Fruit fly (Drosophila melanogaster): ENCODE results near the gene CG10252.

CG10252 gene

DNA sequence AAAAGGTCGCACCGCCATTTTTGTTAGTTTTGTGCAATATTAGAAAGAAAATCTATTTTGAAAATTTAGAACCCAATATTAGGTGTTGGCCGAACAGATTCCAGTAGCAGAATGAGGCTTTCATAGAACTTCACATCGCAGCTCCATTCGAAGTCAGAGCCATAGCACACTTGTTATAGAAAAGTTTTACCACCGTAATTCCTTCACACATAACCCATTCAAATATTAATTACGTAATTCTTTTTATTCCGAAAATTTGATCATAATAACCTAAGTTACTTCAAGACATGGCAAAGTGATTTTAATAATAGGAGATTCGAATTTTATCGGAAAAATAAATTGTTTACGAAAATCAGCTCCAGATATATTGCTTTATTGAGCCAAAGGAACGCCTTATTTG lies at the start of gene CG10252:
Gene CG10252 (minus strand): TSS at position 101 of the 400 bp plus-strand sequence.
- no peak for TF ChIP-seq psq (optimal IDR thresholded peaks at IDR 0.05)
- TF ChIP-seq usp (GFP tag; optimal IDR thresholded peaks at IDR 0.05) = no peak
- TF ChIP-seq Dll (optimal IDR thresholded peaks at IDR 0.05) = no peak
- no peak for TF ChIP-seq EcR (GFP tag; optimal IDR thresholded peaks at IDR 0.05)
- no peak for TF ChIP-seq CG8478 (optimal IDR thresholded peaks at IDR 0.05)
- no peak for TF ChIP-seq pan (optimal IDR thresholded peaks at IDR 0.05)

DNA sequence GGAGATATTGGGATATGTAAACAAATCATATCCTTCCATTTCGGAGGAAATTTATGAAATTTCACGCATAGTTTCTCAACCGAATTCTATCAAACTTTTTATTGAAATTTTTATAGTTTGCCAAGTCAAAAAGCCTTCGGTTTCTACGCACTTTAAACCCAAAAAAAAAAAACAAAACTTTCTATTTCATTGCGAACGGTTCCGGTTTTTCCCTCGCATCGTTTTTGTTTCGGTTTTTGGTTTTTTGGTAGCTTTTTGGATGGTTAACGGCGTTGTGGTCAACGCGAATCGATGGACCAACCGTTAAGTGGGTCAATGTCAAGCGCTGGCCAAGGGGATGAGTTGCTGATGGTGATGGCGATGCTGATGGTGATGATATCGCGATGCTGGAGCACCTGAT lies 44.9 kb upstream of the CG10252 start:
- no peak for TF ChIP-seq CG8478 (optimal IDR thresholded peaks at IDR 0.05)
- TF ChIP-seq EcR (GFP tag; optimal IDR thresholded peaks at IDR 0.05) = no peak
- no peak for TF ChIP-seq pan (optimal IDR thresholded peaks at IDR 0.05)
- no peak for TF ChIP-seq usp (GFP tag; optimal IDR thresholded peaks at IDR 0.05)
- no peak for TF ChIP-seq psq (optimal IDR thresholded peaks at IDR 0.05)
- no peak for TF ChIP-seq Dll (optimal IDR thresholded peaks at IDR 0.05)

dm6 chr3R:23737676-23738574 lies 41.9 kb upstream of the CG10252 start:
- no peak for TF ChIP-seq Dll (optimal IDR thresholded peaks at IDR 0.05)
- TF ChIP-seq CG8478 (optimal IDR thresholded peaks at IDR 0.05) = no peak
- no peak for TF ChIP-seq EcR (GFP tag; optimal IDR thresholded peaks at IDR 0.05)
- no peak for TF ChIP-seq pan (optimal IDR thresholded peaks at IDR 0.05)
- no peak for TF ChIP-seq usp (GFP tag; optimal IDR thresholded peaks at IDR 0.05)
- no peak for TF ChIP-seq psq (optimal IDR thresholded peaks at IDR 0.05)

- no peak for TF ChIP-seq Dll (optimal IDR thresholded peaks at IDR 0.05)
- TF ChIP-seq pan (optimal IDR thresholded peaks at IDR 0.05) = no peak
- no peak for TF ChIP-seq usp (GFP tag; optimal IDR thresholded peaks at IDR 0.05)
- no peak for TF ChIP-seq EcR (GFP tag; optimal IDR thresholded peaks at IDR 0.05)
- TF ChIP-seq CG8478 (optimal IDR thresholded peaks at IDR 0.05) = no peak
- TF ChIP-seq psq (optimal IDR thresholded peaks at IDR 0.05) = no peak
Observed at dm6 chr3R:23736365-23736764, 40.3 kb upstream of the CG10252 start.

dm6 chr3R:23735648-23736047 lies 39.6 kb upstream of the CG10252 start:
- TF ChIP-seq psq (optimal IDR thresholded peaks at IDR 0.05) (no peak), CG8478 (optimal IDR thresholded peaks at IDR 0.05) (no peak), pan (optimal IDR thresholded peaks at IDR 0.05) (no peak), EcR (GFP tag; optimal IDR thresholded peaks at IDR 0.05) (no peak), usp (GFP tag; optimal IDR thresholded peaks at IDR 0.05) (no peak), Dll (optimal IDR thresholded peaks at IDR 0.05) (no peak)

DNA sequence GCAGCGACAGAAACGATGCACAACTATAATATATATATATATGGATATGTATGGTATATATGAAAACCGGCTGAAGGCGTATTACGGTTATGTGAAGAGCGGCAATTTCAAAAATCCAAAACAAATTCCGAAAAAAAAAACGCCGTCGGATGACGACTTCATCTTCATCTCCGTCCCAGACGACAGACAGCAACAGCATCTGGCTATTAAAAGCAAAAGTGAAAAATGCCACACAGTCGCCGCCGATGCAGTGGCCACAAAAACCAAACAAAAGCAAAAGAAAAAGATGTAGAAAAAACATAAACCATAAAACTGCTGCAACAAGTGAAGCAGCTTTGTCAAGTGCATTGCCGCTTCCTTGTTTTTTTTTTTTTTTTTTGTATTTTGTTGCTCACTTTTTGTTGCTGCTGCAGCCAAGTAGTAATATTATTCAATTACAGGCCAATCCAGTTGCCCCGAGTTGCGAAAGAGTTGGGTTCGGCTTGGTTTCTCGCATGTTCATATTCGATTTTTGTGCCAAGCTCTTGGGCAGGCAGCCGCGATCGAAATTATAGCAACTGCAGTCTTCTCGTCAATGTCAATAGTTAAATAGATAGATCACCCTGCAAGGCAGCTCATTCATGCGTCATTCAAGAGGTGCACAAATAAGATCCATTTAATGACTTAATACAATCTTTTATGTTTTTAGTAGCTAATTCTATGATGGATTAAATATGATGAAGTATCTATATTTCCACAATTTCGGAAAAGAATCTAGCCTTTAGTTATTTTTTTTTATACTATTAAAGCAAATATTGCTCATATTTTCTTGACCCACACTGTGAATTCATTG lies 38.7 kb upstream of the CG10252 start:
- no peak for TF ChIP-seq Dll (optimal IDR thresholded peaks at IDR 0.05)
- no peak for TF ChIP-seq psq (optimal IDR thresholded peaks at IDR 0.05)
- no peak for TF ChIP-seq pan (optimal IDR thresholded peaks at IDR 0.05)
- TF ChIP-seq usp (GFP tag; optimal IDR thresholded peaks at IDR 0.05) = no peak
- TF ChIP-seq CG8478 (optimal IDR thresholded peaks at IDR 0.05) = no peak
- no peak for TF ChIP-seq EcR (GFP tag; optimal IDR thresholded peaks at IDR 0.05)

DNA sequence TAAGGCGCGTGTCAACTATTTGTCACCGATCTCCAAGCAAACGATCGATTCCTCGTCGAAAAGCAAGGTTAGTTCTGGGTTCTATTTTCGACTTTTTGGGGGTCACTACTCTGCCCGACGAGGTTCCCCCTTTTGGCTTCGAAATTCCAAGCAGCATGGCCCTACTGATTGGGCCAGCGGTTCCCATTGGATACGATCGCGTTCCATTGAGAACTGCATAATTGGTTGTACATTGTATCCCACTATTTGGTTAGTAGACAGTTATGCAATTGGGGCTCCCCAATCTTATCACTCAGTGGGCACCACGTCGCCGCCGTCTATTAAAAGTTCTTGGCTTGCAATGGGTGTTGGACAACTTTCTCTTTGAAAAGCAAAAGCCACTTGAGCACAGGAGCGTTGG lies 37.7 kb upstream of the CG10252 start:
- TF ChIP-seq pan (optimal IDR thresholded peaks at IDR 0.05) (no peak), CG8478 (optimal IDR thresholded peaks at IDR 0.05) (no peak), psq (optimal IDR thresholded peaks at IDR 0.05) (no peak), usp (GFP tag; optimal IDR thresholded peaks at IDR 0.05) (no peak), Dll (optimal IDR thresholded peaks at IDR 0.05) (no peak), EcR (GFP tag; optimal IDR thresholded peaks at IDR 0.05) (no peak)

- TF ChIP-seq EcR (GFP tag; optimal IDR thresholded peaks at IDR 0.05) (no peak), Dll (optimal IDR thresholded peaks at IDR 0.05) (no peak), pan (optimal IDR thresholded peaks at IDR 0.05) (no peak), psq (optimal IDR thresholded peaks at IDR 0.05) (no peak), CG8478 (optimal IDR thresholded peaks at IDR 0.05) (no peak), usp (GFP tag; optimal IDR thresholded peaks at IDR 0.05) (no peak)
Observed at dm6 chr3R:23732990-23733512, 37.0 kb upstream of the CG10252 start, which contains the start of the genes Hmgcr and Rpn9. Gene Hmgcr (plus strand): TSS chr3R:23733324. Gene Rpn9 (minus strand): TSS chr3R:23733462.

DNA sequence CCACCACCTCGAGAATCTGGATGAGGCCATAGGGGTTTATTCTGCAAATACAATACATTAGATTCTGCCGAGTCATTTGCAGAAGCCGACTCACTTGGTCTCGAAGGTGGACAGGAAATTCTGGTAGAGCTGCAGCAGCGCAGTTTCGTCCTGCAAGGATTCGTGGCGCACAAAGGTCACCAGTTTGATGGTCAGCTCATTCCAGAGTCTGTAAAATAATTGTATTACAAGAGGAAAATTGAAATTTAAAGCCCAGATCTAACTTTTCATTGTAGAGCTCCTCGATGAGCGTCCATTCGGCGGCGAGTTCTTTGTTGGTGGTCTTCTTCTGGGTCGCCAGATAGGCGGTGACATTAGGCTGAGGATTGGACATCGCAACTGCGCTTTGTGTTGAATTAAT lies 36.5 kb upstream of the CG10252 start:
- TF ChIP-seq CG8478 (optimal IDR thresholded peaks at IDR 0.05) = no peak
- TF ChIP-seq EcR (GFP tag; optimal IDR thresholded peaks at IDR 0.05) = no peak
- TF ChIP-seq Dll (optimal IDR thresholded peaks at IDR 0.05) = no peak
- no peak for TF ChIP-seq psq (optimal IDR thresholded peaks at IDR 0.05)
- TF ChIP-seq usp (GFP tag; optimal IDR thresholded peaks at IDR 0.05) = no peak
- TF ChIP-seq pan (optimal IDR thresholded peaks at IDR 0.05) = no peak

DNA sequence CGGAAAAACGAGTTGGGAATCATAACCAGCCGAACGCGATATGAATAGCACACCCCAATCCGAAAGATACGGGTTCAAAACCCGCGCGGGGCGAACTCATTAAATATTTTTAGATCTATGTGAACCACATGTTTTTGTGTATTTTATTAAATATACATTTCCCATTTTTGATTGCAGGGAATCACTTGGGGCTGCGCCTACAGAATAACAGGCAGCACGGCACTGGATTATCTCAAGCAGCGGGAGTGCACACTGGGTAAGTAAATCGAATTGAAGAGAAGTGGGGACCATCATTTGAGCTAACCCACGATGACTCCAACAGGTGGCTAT lies 34.4 kb upstream of the CG10252 start:
- TF ChIP-seq CG8478 (optimal IDR thresholded peaks at IDR 0.05) (no peak), usp (GFP tag; optimal IDR thresholded peaks at IDR 0.05) (no peak), EcR (GFP tag; optimal IDR thresholded peaks at IDR 0.05) (no peak), psq (optimal IDR thresholded peaks at IDR 0.05) (no peak), Dll (optimal IDR thresholded peaks at IDR 0.05) (no peak), pan (optimal IDR thresholded peaks at IDR 0.05) (no peak)

- TF ChIP-seq CG8478 (optimal IDR thresholded peaks at IDR 0.05) = no peak
- TF ChIP-seq usp (GFP tag; optimal IDR thresholded peaks at IDR 0.05) = no peak
Observed at dm6 chr3R:23729632-23730471, 33.8 kb upstream of the CG10252 start.

Data from whole organism.